Fruit fly (Drosophila melanogaster) S2 (cell line): Measurements from ENCODE around the gene Gfrl.

ENCODE experiments used
- CG8478 ChIP-seq: fragments of >200 bp; optimal IDR thresholded peaks from 2 replicates; lab custom pipeline; 2018
- CTCF ChIP-seq, 2 experiments: fragments of >200 bp; optimal IDR thresholded peaks; 2 replicates each; lab custom pipeline; 2018

Gene Gfrl

DNA sequence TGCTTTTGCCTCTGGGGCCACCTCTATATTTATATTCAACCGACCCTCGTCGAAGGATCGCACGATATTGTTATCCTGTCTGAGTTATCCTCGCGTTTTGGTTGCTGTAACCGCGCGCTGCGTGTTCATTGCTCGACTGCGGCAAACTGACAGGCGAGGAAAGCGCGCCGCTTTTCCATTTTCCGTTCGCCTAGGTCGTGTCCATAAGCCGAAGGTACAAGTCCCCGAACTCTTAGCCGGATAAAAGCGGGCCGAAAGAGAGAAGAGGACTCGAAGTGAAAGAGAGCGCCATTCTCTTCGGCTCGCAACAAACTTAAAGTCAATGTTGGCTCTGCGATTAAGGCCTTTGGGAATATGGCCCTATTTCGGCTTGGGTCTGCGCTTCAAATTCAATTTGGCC is at the start of gene Gfrl:
Gene Gfrl, minus strand, starts transcription at position 148 of the 400 bp plus-strand sequence.
- no peak for TF ChIP-seq CTCF (optimal IDR thresholded peaks at IDR 0.05; lab: Kevin White, UChicago)
- TF ChIP-seq CG8478 (lab: Kevin White, UChicago): no peak

DNA sequence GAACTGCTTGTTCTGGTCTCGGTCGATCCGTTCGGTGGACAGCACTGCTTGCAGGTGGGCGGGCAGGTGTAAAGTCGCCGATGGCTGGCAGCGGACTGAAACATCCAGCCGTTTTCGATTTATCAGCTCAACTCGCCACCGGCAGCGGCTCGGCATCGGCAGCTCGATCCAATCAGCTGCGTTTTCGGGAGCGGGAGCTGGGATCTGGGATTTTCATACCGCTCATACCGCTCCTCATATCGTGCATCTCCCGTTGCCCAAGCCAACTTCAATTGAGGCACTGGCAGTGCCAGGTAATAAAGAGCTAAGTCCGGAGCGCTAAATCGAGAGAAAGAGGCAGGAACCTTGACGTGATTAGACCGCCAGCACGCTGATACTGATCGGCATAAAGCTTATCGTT is 28.0 kb upstream of the Gfrl start, which contains the start of gene MFS9:
Gene MFS9, minus strand, starts transcription at position 101 of the 400 bp plus-strand sequence.
- TF ChIP-seq CTCF (optimal IDR thresholded peaks at IDR 0.05; lab: Kevin White, UChicago) (no peak), CG8478 (lab: Kevin White, UChicago) (no peak)

- TF ChIP-seq CTCF (optimal IDR thresholded peaks at IDR 0.05; lab: Kevin White, UChicago): no peak
- no peak for TF ChIP-seq CG8478 (lab: Kevin White, UChicago)
Observed at dm6 chr3R:20509377-20509776, 25.0 kb upstream of the Gfrl start.

DNA sequence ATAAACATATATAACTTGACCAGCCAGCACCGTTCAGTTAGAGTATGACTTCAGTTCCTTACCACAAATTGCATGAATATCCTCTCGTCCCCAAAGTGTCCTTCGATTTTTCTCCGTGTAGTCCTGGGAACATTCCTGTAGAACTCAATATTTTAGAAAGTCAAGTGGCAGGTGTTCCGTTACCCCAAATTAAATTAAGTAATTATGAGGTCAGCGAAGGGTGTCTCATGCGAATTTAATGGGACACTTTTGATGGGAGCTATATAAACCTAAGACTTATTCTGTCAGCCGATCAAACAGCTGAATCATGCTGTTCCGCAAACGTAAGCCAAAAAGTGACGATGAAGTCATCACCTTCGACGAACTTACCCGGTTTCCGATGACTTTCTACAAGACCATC is 20.1 kb upstream of the Gfrl start, which contains the start of gene Or92a:
Gene Or92a, plus strand, starts transcription at position 301 of the 400 bp plus-strand sequence.
- no peak for TF ChIP-seq CG8478 (lab: Kevin White, UChicago)
- no peak for TF ChIP-seq CTCF (optimal IDR thresholded peaks at IDR 0.05; lab: Kevin White, UChicago)

- TF ChIP-seq CTCF (optimal IDR thresholded peaks at IDR 0.05; lab: Kevin White, UChicago): no peak
- no peak for TF ChIP-seq CG8478 (lab: Kevin White, UChicago)
Observed at dm6 chr3R:20503646-20504045, 19.3 kb upstream of the Gfrl start, which contains the start of gene MtnB. MtnB (minus strand) TSS chr3R:20503746.

DNA sequence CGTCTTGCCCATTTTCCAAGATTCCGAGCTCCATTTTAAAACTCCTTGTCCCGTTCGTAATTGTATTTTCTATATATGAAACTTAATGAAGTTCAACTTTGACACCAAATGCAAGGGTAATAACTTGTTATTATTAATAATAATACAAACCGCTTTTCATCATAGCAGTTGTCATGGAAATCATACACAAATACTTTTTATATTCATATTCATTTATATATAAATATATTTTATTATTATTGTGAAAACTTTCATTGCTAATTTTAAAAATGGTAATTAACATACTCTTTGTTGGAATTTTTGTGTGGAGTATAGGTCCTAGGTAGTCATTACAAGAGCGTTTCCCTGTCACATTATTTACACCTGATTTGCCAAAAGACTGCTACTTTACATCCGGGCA is 17.5 kb upstream of the Gfrl start, which contains the start of gene CG46441:
Gene CG46441, minus strand, starts transcription at position 101 of the 400 bp plus-strand sequence.
- TF ChIP-seq CTCF (optimal IDR thresholded peaks at IDR 0.05; lab: Kevin White, UChicago): no peak
- TF ChIP-seq CG8478 (lab: Kevin White, UChicago): no peak

- no peak for TF ChIP-seq CG8478 (lab: Kevin White, UChicago)
- no peak for TF ChIP-seq CTCF (optimal IDR thresholded peaks at IDR 0.05; lab: Kevin White, UChicago)
Observed at dm6 chr3R:20501327-20501726, 16.9 kb upstream of the Gfrl start, which contains the start of gene Dic2. Dic2 (minus strand) TSS chr3R:20501427.

DNA sequence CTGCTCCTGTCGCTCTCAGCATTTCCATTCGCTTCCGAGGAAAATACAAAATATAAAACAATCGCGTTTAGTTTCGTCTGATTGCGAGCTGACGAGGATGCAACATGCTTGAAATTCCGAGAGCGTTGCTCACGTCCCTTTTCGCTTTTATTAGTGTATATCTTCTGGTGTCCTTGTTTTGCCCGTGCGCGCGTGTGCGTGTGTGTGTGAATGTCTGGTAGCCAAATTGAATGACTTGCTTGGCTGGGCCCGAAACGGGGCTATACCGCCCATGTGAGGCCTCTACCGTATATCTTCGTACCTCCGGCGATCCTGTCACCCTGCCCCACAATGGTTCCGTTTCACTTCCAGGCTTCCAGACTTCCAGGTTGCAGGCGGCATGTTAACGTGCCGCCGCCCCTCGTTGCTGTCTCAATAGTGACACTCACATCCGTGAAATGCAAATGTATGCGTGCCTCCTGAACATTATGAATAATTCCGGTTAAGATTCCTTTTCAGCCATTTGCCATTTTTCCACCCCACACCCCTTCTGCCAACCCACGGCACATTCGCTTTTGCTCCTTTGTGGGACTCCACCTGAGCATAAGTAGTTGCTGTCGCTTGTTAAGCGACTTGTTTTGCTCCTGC is 11.5 kb downstream of the Gfrl start:
- no peak for TF ChIP-seq CTCF (optimal IDR thresholded peaks at IDR 0.05; lab: Kevin White, UChicago)
- TF ChIP-seq CG8478 (lab: Kevin White, UChicago): no peak

- TF ChIP-seq CG8478 (lab: Kevin White, UChicago) (no peak), CTCF (optimal IDR thresholded peaks at IDR 0.05; lab: Kevin White, UChicago) (peak; percentile 51 to 53)
Observed at dm6 chr3R:20464267-20464768, 20.1 kb downstream of the Gfrl start.

DNA sequence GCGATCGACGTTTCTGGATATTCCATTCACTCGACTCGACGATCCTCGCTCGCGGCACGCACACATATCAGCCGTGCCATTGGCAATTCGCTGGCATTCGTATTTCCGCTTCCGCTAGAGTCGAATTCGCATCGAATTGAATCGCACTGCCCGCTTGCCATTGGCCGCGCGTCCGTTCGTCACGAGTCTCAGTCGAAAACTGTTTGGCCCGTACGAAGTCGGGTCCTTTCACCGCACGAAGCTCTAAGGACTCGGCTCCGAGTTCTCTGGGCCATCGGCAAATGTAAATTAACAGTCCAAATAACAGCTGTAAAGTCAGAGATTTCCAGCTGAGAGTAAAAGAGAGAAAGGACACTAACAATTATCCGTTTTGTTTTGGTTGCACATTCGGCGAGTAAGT is 34.9 kb downstream of the Gfrl start:
- TF ChIP-seq CG8478 (lab: Kevin White, UChicago) (no peak), CTCF (optimal IDR thresholded peaks at IDR 0.05; lab: Kevin White, UChicago) (no peak)

DNA sequence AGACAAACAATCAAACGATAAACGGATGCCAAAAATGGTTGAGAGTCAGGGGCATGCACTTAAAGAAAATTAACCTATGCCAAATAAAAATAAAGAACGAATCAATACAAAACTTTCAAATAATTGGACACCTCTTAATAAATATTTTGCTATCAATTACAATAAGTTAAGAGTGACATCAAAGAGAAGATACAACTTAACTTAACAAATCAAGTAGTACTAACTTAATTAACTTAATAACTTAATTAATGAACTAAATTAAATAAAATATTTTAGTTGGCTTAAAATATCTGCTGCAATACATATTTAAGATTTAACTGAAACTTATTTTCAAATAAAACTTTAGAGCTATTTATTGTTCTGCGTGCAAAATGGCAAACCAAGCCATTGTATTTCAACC is 62.3 kb downstream of the Gfrl start:
- TF ChIP-seq CG8478 (lab: Kevin White, UChicago) (no peak), CTCF (optimal IDR thresholded peaks at IDR 0.05; lab: Kevin White, UChicago) (no peak)

DNA sequence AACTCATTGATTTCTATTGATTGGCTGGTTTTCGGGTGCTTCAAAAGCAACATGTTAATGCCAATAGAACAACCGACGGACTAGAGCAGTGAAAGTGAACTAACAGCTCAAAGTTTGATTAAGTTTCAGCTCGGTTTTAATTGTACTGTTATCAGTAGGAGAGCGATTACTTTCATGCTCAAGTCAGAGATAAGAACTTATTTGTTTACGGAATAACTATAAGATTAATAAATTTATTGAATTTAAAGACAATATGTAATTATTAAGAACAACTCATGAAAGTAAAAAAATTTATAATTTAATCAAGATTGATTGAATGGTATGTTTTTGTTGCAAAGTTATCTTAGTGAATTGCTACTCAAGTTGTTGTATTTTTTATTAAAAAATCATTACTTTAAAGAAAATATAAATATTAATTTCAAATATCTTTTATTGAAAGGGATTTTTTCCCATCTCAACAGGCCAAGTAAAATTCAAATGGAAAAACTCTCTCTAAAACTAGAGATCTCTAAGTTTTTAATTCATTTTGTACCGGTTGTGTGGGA is 76.5 kb downstream of the Gfrl start, which contains the start of the genes Tmlh and eIF3g2:
Gene Tmlh, minus strand, starts transcription at position 101 of the 545 bp plus-strand sequence.
Gene eIF3g2, plus strand, starts transcription at position 495 of the 545 bp plus-strand sequence.
- TF ChIP-seq CG8478 (lab: Kevin White, UChicago): no peak

DNA sequence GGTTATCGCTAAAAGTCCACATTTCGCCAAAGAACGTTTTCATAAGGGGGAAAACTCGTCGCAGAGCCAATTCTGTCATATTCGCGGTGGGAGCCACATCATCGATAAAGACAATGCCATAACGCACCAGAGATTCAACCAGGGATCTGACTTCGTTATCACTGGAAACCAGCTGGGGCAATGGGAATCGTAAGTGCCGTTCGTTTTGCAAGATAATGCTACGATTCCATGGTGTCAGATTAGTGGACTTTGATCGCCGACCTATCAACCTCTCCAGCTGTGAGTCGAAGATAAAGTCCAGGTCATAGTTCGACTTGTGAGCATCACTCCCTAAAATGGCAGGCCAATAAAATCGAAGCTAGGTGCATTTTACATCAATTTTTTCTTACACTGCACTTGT is 77.1 kb downstream of the Gfrl start:
- TF ChIP-seq CG8478 (lab: Kevin White, UChicago) (no peak), CTCF (optimal IDR thresholded peaks at IDR 0.05; lab: Kevin White, UChicago) (no peak)

dm6 chr3R:20360008-20360407 is 124.4 kb downstream of the Gfrl start, which contains the start of gene MtnC:
MtnC (plus strand) TSS chr3R:20360308.
- no peak for TF ChIP-seq CTCF (optimal IDR thresholded peaks at IDR 0.05; lab: Kevin White, UChicago)
- no peak for TF ChIP-seq CG8478 (lab: Kevin White, UChicago)

- TF ChIP-seq CG8478 (lab: Kevin White, UChicago) (no peak), CTCF (optimal IDR thresholded peaks at IDR 0.05; lab: Kevin White, UChicago) (no peak)
Observed at dm6 chr3R:20350278-20350677, 134.1 kb downstream of the Gfrl start.
